Fruit fly (Drosophila melanogaster): ENCODE measurements around the gene GstZ2.

Gene GstZ2

dm6 chr3R:9416951-9417350 lies 43.5 kb downstream of the GstZ2 start:
- TF ChIP-seq CG9437 (GFP tag; optimal IDR thresholded peaks at IDR 0.05) (peak; percentile 56), CG1603 (tag; optimal IDR thresholded peaks at IDR 0.05) (no peak)

- TF ChIP-seq Bgb (GFP tag; IDR thresholded peaks at IDR 0.05; ENCODE audit: partially characterized antibody) (0 out of 2 replicates have a peak, but pooled peaks have one; percentile 31), phol (tag; optimal IDR thresholded peaks at IDR 0.05) (peak; percentile 36), CG16813 (GFP tag; IDR thresholded peaks at IDR 0.05; ENCODE audit: partially characterized antibody) (0 out of 3 replicates have a peak, but pooled peaks have one; percentile 7), CG34224 (GFP tag; IDR thresholded peaks at IDR 0.05; ENCODE audit: partially characterized antibody) (peak; percentile 47; the same call in 1 of the 3 replicates), Dp (GFP tag; optimal IDR thresholded peaks at IDR 0.05) (peak; percentile 27), CG17612 (GFP tag; IDR thresholded peaks at IDR 0.05) (no peak), CG12659 (GFP tag; optimal IDR thresholded peaks at IDR 0.05) (peak; percentile 12), MBD-R2 (GFP tag; IDR thresholded peaks at IDR 0.05) (peak; percentile 65), trem (tag; optimal IDR thresholded peaks at IDR 0.05) (peak; percentile 97), Scr (GFP tag; IDR thresholded peaks at IDR 0.05; ENCODE audit: partially characterized antibody) (peak; percentile 55), gcm2 (GFP tag; optimal IDR thresholded peaks at IDR 0.05) (no peak), nmo (GFP tag; optimal IDR thresholded peaks at IDR 0.05) (peak; percentile 42), pzg (GFP tag; optimal IDR thresholded peaks at IDR 0.05) (peak; percentile 38), sna (GFP tag; IDR thresholded peaks at IDR 0.05; ENCODE audit: partially characterized antibody) (0 out of 2 replicates have a peak, but pooled peaks have one; percentile 26), B-H2 (GFP tag; optimal IDR thresholded peaks at IDR 0.05) (no peak), CG10267 (tag; optimal IDR thresholded peaks at IDR 0.05) (peak; percentile 42), BEAF-32 (GFP tag; optimal IDR thresholded peaks at IDR 0.05) (peak; percentile 46), CoRest (tag; optimal IDR thresholded peaks at IDR 0.05) (peak; percentile 42), HLH4C (GFP tag; IDR thresholded peaks at IDR 0.05; ENCODE audit: partially characterized antibody) (peak; percentile 47; the same call in 2 of the 3 replicates), CG11504 (tag; optimal IDR thresholded peaks at IDR 0.05) (no peak), lilli (GFP tag; optimal IDR thresholded peaks at IDR 0.05) (peak; percentile 6), Sry-δ (GFP tag; optimal IDR thresholded peaks at IDR 0.05) (peak; percentile 2), Myb (GFP tag; optimal IDR thresholded peaks at IDR 0.05) (peak; percentile 70), stwl (tag; optimal IDR thresholded peaks at IDR 0.05) (peak; percentile 58), Sry-β (GFP tag; optimal IDR thresholded peaks at IDR 0.05) (peak; percentile 89), YL-1 (GFP tag; optimal IDR thresholded peaks at IDR 0.05) (peak; percentile 30), Dref (GFP tag; IDR thresholded peaks at IDR 0.05) (peak; percentile 66), gsb (GFP tag; IDR thresholded peaks at IDR 0.05) (no peak), Dll (GFP tag; IDR thresholded peaks at IDR 0.05; ENCODE audit: partially characterized antibody) (peak; percentile 74; the same call in 3 of the 4 replicates), CG5180 (GFP tag; optimal IDR thresholded peaks at IDR 0.05) (peak; percentile 46), bsh (GFP tag; optimal IDR thresholded peaks at IDR 0.05) (no peak), CG13287 (GFP tag; IDR thresholded peaks at IDR 0.05; ENCODE audit: partially characterized antibody) (peak; percentile 71), bbx (GFP tag; IDR thresholded peaks at IDR 0.05; ENCODE audit: partially characterized antibody) (peak; percentile 42; the same call in 1 of the 2 replicates), CG12071 (GFP tag; optimal IDR thresholded peaks at IDR 0.05) (no peak), unc-4 (GFP tag; IDR thresholded peaks at IDR 0.05; ENCODE audit: partially characterized antibody) (peak; percentile 49; the same call in 1 of the 2 replicates), onecut (GFP tag; IDR thresholded peaks at IDR 0.05) (peak; percentile 94), sens (GFP tag) (peak; percentile 83), fu2 (GFP tag; optimal IDR thresholded peaks at IDR 0.05) (no peak), CG2116 (GFP tag; optimal IDR thresholded peaks at IDR 0.05) (peak; percentile 66), Doc3 (GFP tag; IDR thresholded peaks at IDR 0.05; ENCODE audit: partially characterized antibody) (0 out of 3 replicates have a peak, but pooled peaks have one; percentile 47), CG14710 (tag; optimal IDR thresholded peaks at IDR 0.05) (peak; percentile 35), CG10462 (GFP tag; optimal IDR thresholded peaks at IDR 0.05) (peak; percentile 50), Sin3A (optimal IDR thresholded peaks at IDR 0.05) (peak; percentile 24)
Measured at dm6 chr3R:9411928-9412640, 48.4 kb downstream of the GstZ2 start, which contains the start of the genes Task7 and alpha-Man-IIa. Gene Task7 (minus strand): TSS chr3R:9412293. Gene alpha-Man-IIa (plus strand): TSS chr3R:9412548.
